Worm (Caenorhabditis elegans) whole organism, L1 larva: ENCODE results near the gene ZK742.6.

Experiments
- aha-1 ChIP-seq: fragments of 150-350 bp; optimal IDR thresholded peaks from 2 replicates; lab custom pipeline; 2014; ENCODE audit warnings: missing biosample characterization, missing genetic modification characterization
- ama-1 ChIP-seq: fragments of 150-350 bp; optimal IDR thresholded peaks from 2 replicates; lab custom pipeline; 2014
- egl-27 ChIP-seq, 2 experiments: fragments of 150-350 bp in 1 of 2; sonication (generic microtip); optimal IDR thresholded peaks; 3 replicates each; lab custom pipeline; 2017 to 2018; ENCODE audit warnings: missing biosample characterization in 2 of 2, missing genetic modification characterization in 2 of 2, missing genetic modification reagents in 2 of 2
- elt-3 ChIP-seq, 6 experiments: fragments of 150-350 bp in 1 of 6; sonication (generic microtip); optimal IDR thresholded peaks; 2 replicates each; lab custom pipeline; 2017 to 2018; ENCODE audit warnings: missing biosample characterization in 6 of 6, missing genetic modification characterization in 6 of 6, inconsistent platforms in 1 of 6
- lin-14 ChIP-seq: fragments of 200-800 bp; sonication (Bioruptor generic); optimal IDR thresholded peaks from 2 replicates; lab custom pipeline; 2018; ENCODE audit warnings: mild to moderate bottlenecking, missing genetic modification characterization, moderate library complexity, missing compliant biosample characterization
- mdl-1 ChIP-seq, 2 experiments: fragments of 150-350 bp; optimal IDR thresholded peaks; 2 replicates each; lab custom pipeline; 2014 to 2017; ENCODE audit warnings: missing biosample characterization in 2 of 2, missing genetic modification characterization in 2 of 2, inconsistent platforms in 1 of 2
- mep-1 ChIP-seq: fragments of 150-350 bp; optimal IDR thresholded peaks from 2 replicates; lab custom pipeline; 2014; ENCODE audit warnings: missing biosample characterization, missing genetic modification characterization
- nhr-11 ChIP-seq: fragments of 150-350 bp; optimal IDR thresholded peaks from 2 replicates; lab custom pipeline; 2014; ENCODE audit warnings: missing biosample characterization, missing genetic modification characterization
- nhr-77 ChIP-seq: fragments of 150-350 bp; optimal IDR thresholded peaks from 2 replicates; lab custom pipeline; 2014; ENCODE audit warnings: missing biosample characterization, missing genetic modification characterization
- nhr-85 ChIP-seq: sonication (generic microtip); peaks from one replicate; lab custom pipeline; 2016; ENCODE audit warnings: missing genetic modification characterization, inconsistent platforms, missing compliant biosample characterization
- pax-3 ChIP-seq: fragments of 200-800 bp; sonication (Bioruptor generic); optimal IDR thresholded peaks from 2 replicates; lab custom pipeline; 2018; ENCODE audit warnings: mild to moderate bottlenecking, missing genetic modification characterization, moderate library complexity, missing compliant biosample characterization
- tbx-2 ChIP-seq: sonication (generic microtip); optimal IDR thresholded peaks from 2 replicates; lab custom pipeline; 2016; ENCODE audit warnings: missing genetic modification characterization, missing compliant biosample characterization
- unc-62 ChIP-seq: fragments of 150-350 bp; optimal IDR thresholded peaks from 2 replicates; lab custom pipeline; 2014; ENCODE audit warnings: missing biosample characterization, missing genetic modification reagents, missing genetic modification characterization

ce11 chrV:7855382-7855994, 40.7 kb upstream of the ZK742.6 start, which contains the start of gene C37C3.2:
- no peak for TF ChIP-seq unc-62 (GFP tag; lab: Kevin White, UChicago)
- no peak for TF ChIP-seq nhr-11 (tag; lab: Kevin White, UChicago)
- peak; percentile 39 for TF ChIP-seq nhr-85 (tag; lab: Kevin White, UChicago)
- no peak for TF ChIP-seq egl-27 (tag; optimal IDR thresholded peaks at IDR 0.05; lab: Kevin White, UChicago)
- TF ChIP-seq elt-3 (tag; optimal IDR thresholded peaks at IDR 0.05; lab: Kevin White, UChicago): no peak
- TF ChIP-seq tbx-2: no peak
- no peak for TF ChIP-seq mep-1 (tag; lab: Kevin White, UChicago)
- TF ChIP-seq ama-1: no peak
- TF ChIP-seq mdl-1 (tag; optimal IDR thresholded peaks at IDR 0.05; lab: Kevin White, UChicago): no peak
- no peak for TF ChIP-seq pax-3 (tag; lab: Kevin White, UChicago)
- no peak for TF ChIP-seq aha-1 (tag; lab: Kevin White, UChicago)
- TF ChIP-seq lin-14 (GFP tag; lab: Kevin White, UChicago): no peak
- no peak for TF ChIP-seq nhr-77
